Worm (Caenorhabditis elegans) whole organism, midembryonic: Measurements from ENCODE around the gene F53E4.2.

Source experiments
- T22C8.4 ChIP-seq: fragments of 200-800 bp; sonication (Bioruptor generic); IDR thresholded peaks from 2 replicates; pipeline ENCODE4 v1.3.6; 2022; ENCODE audit warnings: missing genetic modification characterization, missing compliant biosample characterization
- cog-1 ChIP-seq: sonication (generic microtip); optimal IDR thresholded peaks from 2 replicates; lab custom pipeline; 2016; ENCODE audit warnings: missing genetic modification characterization, missing compliant biosample characterization
- flt-1 ChIP-seq: fragments of 200-800 bp; sonication (Bioruptor generic); IDR thresholded peaks from 2 replicates; pipeline ENCODE4 v1.3.6; 2022; ENCODE audit warnings: missing genetic modification characterization, missing compliant biosample characterization
- klf-2 ChIP-seq: fragments of 200-800 bp; sonication (Bioruptor generic); conservative IDR thresholded peaks from 2 replicates; pipeline ENCODE4 v1.3.6; 2022; ENCODE audit warnings: missing genetic modification reagents, missing genetic modification characterization, missing compliant biosample characterization
- med-1 ChIP-seq: sonication (generic microtip); optimal IDR thresholded peaks from 2 replicates; lab custom pipeline; 2017; ENCODE audit warnings: missing genetic modification characterization, mild to moderate bottlenecking, missing compliant biosample characterization, antibody characterized with exemption, missing genetic modification reagents; ENCODE audit not compliant: insufficient read depth
- ref-1 ChIP-seq: fragments of 200-800 bp; sonication (Bioruptor generic); conservative IDR thresholded peaks from 2 replicates; pipeline ENCODE4 v1.3.6; 2022; ENCODE audit warnings: missing genetic modification reagents, missing genetic modification characterization, missing compliant biosample characterization
- ztf-23 ChIP-seq: fragments of 200-800 bp; sonication (Bioruptor generic); IDR thresholded peaks from 2 replicates; pipeline ENCODE4 v1.3.6; 2022; ENCODE audit warnings: missing genetic modification reagents, missing genetic modification characterization, missing compliant biosample characterization
- ztf-29 ChIP-seq: fragments of 200-800 bp; sonication (Bioruptor generic); IDR thresholded peaks from 2 replicates; pipeline ENCODE4 v1.3.6; 2022; ENCODE audit warnings: missing genetic modification reagents, missing genetic modification characterization, missing compliant biosample characterization

- TF ChIP-seq flt-1 (GFP tag; lab: Robert Waterston, UW) (no peak), med-1 (no peak), ref-1 (no peak), T22C8.4 (GFP tag; lab: Robert Waterston, UW) (no peak), ztf-29 (GFP tag; lab: Robert Waterston, UW) (no peak), cog-1 (tag; lab: Kevin White, UChicago) (no peak), klf-2 (GFP tag; lab: Robert Waterston, UW) (no peak), ztf-23 (GFP tag; lab: Robert Waterston, UW) (no peak)
Observed at ce11 chrV:15638853-15639252, 15.4 kb upstream of the F53E4.2 start, which contains the start of gene srz-44.
